Fruit fly (Drosophila melanogaster): ENCODE data around the gene CG43675.

- TF ChIP-seq CG34367 (tag; optimal IDR thresholded peaks at IDR 0.05) (no peak), EcR (GFP tag; optimal IDR thresholded peaks at IDR 0.05) (no peak), rn (GFP tag; IDR thresholded peaks at IDR 0.05) (no peak), D1 (tag; optimal IDR thresholded peaks at IDR 0.05) (no peak), CG15710 (tag; optimal IDR thresholded peaks at IDR 0.05) (no peak), Ets98B (GFP tag; IDR thresholded peaks at IDR 0.05) (peak; percentile 57), CG4496 (GFP tag; IDR thresholded peaks at IDR 0.05) (peak; percentile 65)
Observed at dm6 chr3R:9385987-9386386, 30.7 kb downstream of the CG43675 start.

Measured in whole organism, pupa.